Worm (Caenorhabditis elegans) whole organism, L1 larva: Measurements from ENCODE around the gene C01G12.5.

Source experiments
- C16A3.4 ChIP-seq: fragments of 150-350 bp; optimal IDR thresholded peaks from 2 replicates; lab custom pipeline; 2014; ENCODE audit warnings: missing biosample characterization, missing genetic modification characterization
- F16B12.6 ChIP-seq: fragments of 150-350 bp; optimal IDR thresholded peaks from 2 replicates; lab custom pipeline; 2014; ENCODE audit warnings: missing biosample characterization, missing genetic modification characterization
- aha-1 ChIP-seq: fragments of 150-350 bp; optimal IDR thresholded peaks from 2 replicates; lab custom pipeline; 2014; ENCODE audit warnings: missing biosample characterization, missing genetic modification characterization
- efl-1 ChIP-seq, 4 experiments: fragments of 150-350 bp; optimal IDR thresholded peaks in 3 of 4; peaks in 1 of 4; 1 replicate in 1 of 4; 2 replicates in 3 of 4; lab custom pipeline; 2014; ENCODE audit warnings: missing biosample characterization in 2 of 4, missing genetic modification characterization in 2 of 4, missing genetic modification reagents in 2 of 4
- elt-2 ChIP-seq: sonication (generic microtip); optimal IDR thresholded peaks from 2 replicates; lab custom pipeline; 2016; ENCODE audit warnings: missing genetic modification characterization, mild to moderate bottlenecking, inconsistent platforms, missing compliant biosample characterization, missing genetic modification reagents
- lin-35 ChIP-seq, 2 experiments: fragments of 150-350 bp; optimal IDR thresholded peaks; 2 replicates each; lab custom pipeline; 2014; ENCODE audit warnings: missing biosample characterization in 2 of 2, missing genetic modification characterization in 2 of 2, missing genetic modification reagents in 2 of 2
- nhr-12 ChIP-seq: sonication (generic microtip); optimal IDR thresholded peaks from 2 replicates; lab custom pipeline; 2017; ENCODE audit warnings: missing biosample characterization, missing genetic modification characterization
- nhr-84 ChIP-seq: sonication (generic microtip); optimal IDR thresholded peaks from 2 replicates; lab custom pipeline; 2017; ENCODE audit warnings: missing biosample characterization, missing genetic modification characterization
- sptf-1 ChIP-seq: fragments of 150-350 bp; optimal IDR thresholded peaks from 2 replicates; lab custom pipeline; 2014; ENCODE audit warnings: missing biosample characterization, missing genetic modification characterization
- ztf-11 ChIP-seq, 2 experiments: sonication (generic microtip); optimal IDR thresholded peaks; 2 replicates each; lab custom pipeline; 2016 to 2017; ENCODE audit warnings: missing genetic modification characterization in 2 of 2, missing biosample characterization in 1 of 2, missing compliant biosample characterization in 1 of 2

C01G12.5 gene

ce11 chrII:14540551-14540950, 46.8 kb downstream of the C01G12.5 start:
- peak; percentile 12 for TF ChIP-seq elt-2
- no peak for TF ChIP-seq ztf-11 (tag; optimal IDR thresholded peaks at IDR 0.05; lab: Kevin White, UChicago)
- no peak for TF ChIP-seq sptf-1

- TF ChIP-seq F16B12.6 (tag; lab: Kevin White, UChicago) = no peak
- no peak for TF ChIP-seq nhr-84 (tag; lab: Kevin White, UChicago)
- TF ChIP-seq C16A3.4 = no peak
- TF ChIP-seq lin-35 (GFP tag; optimal IDR thresholded peaks at IDR 0.05; lab: Kevin White, UChicago) = no peak
- TF ChIP-seq nhr-12 (tag; lab: Kevin White, UChicago) = no peak
- TF ChIP-seq aha-1 (tag; lab: Kevin White, UChicago) = no peak
- no peak for TF ChIP-seq efl-1 (optimal IDR thresholded peaks at IDR 0.05; lab: Kevin White, UChicago)
- peak in 1 of 2 experiments; percentile 51 for TF ChIP-seq efl-1 (GFP tag; optimal IDR thresholded peaks at IDR 0.05 in 1 of 2; lab: Kevin White, UChicago)
Measured at ce11 chrII:14537728-14538127, 49.6 kb downstream of the C01G12.5 start, which contains the start of the genes clec-147 and C04H5.7. Gene clec-147, minus strand, starts transcription at chrII:14537828. Gene C04H5.7, plus strand, starts transcription at chrII:14537946.
